Worm (Caenorhabditis elegans): ENCODE data around the gene F56C9.3.

F56C9.3 gene

ce11 chrIII:7335220-7335619, 24.1 kb downstream of the F56C9.3 start, which contains the start of gene F56C9.10:
F56C9.10 (minus strand) TSS chrIII:7335316.
- TF ChIP-seq eor-1 (tag; optimal IDR thresholded peaks at IDR 0.05): no peak
- TF ChIP-seq elt-2 (tag; optimal IDR thresholded peaks at IDR 0.05): peak; percentile 59
- TF ChIP-seq jun-1 (tag; optimal IDR thresholded peaks at IDR 0.05): peak; percentile 84
- peak; percentile 55 for TF ChIP-seq pha-4 (tag; optimal IDR thresholded peaks at IDR 0.05)
- no peak for TF ChIP-seq ceh-16 (tag; optimal IDR thresholded peaks at IDR 0.05)
- TF ChIP-seq unc-62 (GFP tag; optimal IDR thresholded peaks at IDR 0.05): peak; percentile 88
- peak; percentile 82 for TF ChIP-seq lin-15B (tag; optimal IDR thresholded peaks at IDR 0.05)
- TF ChIP-seq snpc-4 (tag; optimal IDR thresholded peaks at IDR 0.05): peak; percentile 78
- peak; percentile 58 for TF ChIP-seq hmg-11 (tag; optimal IDR thresholded peaks at IDR 0.05)
- peak; percentile 44 for TF ChIP-seq ceh-28 (tag; optimal IDR thresholded peaks at IDR 0.05)
- peak; percentile 84 for TF ChIP-seq lin-39 (tag; optimal IDR thresholded peaks at IDR 0.05)
- TF ChIP-seq fkh-2 (tag; optimal IDR thresholded peaks at IDR 0.05): no peak
- peak; percentile 33 for TF ChIP-seq tbx-2 (tag; optimal IDR thresholded peaks at IDR 0.05)
- TF ChIP-seq nhr-12 (tag; optimal IDR thresholded peaks at IDR 0.05): no peak
- TF ChIP-seq skn-1 (tag; optimal IDR thresholded peaks at IDR 0.05): peak; percentile 22
- TF ChIP-seq nhr-28 (tag; optimal IDR thresholded peaks at IDR 0.05): no peak
- TF ChIP-seq pqm-1 (tag; optimal IDR thresholded peaks at IDR 0.05): peak; percentile 1
- TF ChIP-seq ceh-9 (tag; optimal IDR thresholded peaks at IDR 0.05): no peak
- TF ChIP-seq nhr-11 (tag; optimal IDR thresholded peaks at IDR 0.05): peak; percentile 92
- no peak for TF ChIP-seq aly-2 (tag; optimal IDR thresholded peaks at IDR 0.05)
- TF ChIP-seq nhr-237 (tag; optimal IDR thresholded peaks at IDR 0.05): no peak
- TF ChIP-seq fkh-10 (GFP tag; optimal IDR thresholded peaks at IDR 0.05): no peak
- peak; percentile 38 for TF ChIP-seq R02D3.7 (tag; optimal IDR thresholded peaks at IDR 0.05)
- TF ChIP-seq ceh-82 (tag; optimal IDR thresholded peaks at IDR 0.05): no peak
- no peak for TF ChIP-seq ztf-11 (tag; optimal IDR thresholded peaks at IDR 0.05)
- peak; percentile 96 for TF ChIP-seq mdl-1 (tag; optimal IDR thresholded peaks at IDR 0.05)
- no peak for TF ChIP-seq unc-39 (tag; optimal IDR thresholded peaks at IDR 0.05)
- TF ChIP-seq ama-1 (optimal IDR thresholded peaks at IDR 0.05): peak; percentile 80
- peak; percentile 77 for TF ChIP-seq lsy-12 (tag; optimal IDR thresholded peaks at IDR 0.05)
- TF ChIP-seq egl-27 (tag; optimal IDR thresholded peaks at IDR 0.05): peak; percentile 44
- peak; percentile 72 for TF ChIP-seq nhr-25 (tag; optimal IDR thresholded peaks at IDR 0.05)
- TF ChIP-seq nhr-67 (tag; optimal IDR thresholded peaks at IDR 0.05): no peak
- TF ChIP-seq mml-1 (tag; optimal IDR thresholded peaks at IDR 0.05): no peak
- peak; percentile 81 for TF ChIP-seq nhr-23 (tag; optimal IDR thresholded peaks at IDR 0.05)
- peak; percentile 88 for TF ChIP-seq nfya-1 (tag; optimal IDR thresholded peaks at IDR 0.05; ENCODE audit: insufficient read depth)
- TF ChIP-seq ztf-4 (tag; optimal IDR thresholded peaks at IDR 0.05): peak; percentile 68
- no peak for TF ChIP-seq zag-1 (tag; optimal IDR thresholded peaks at IDR 0.05)
- peak; percentile 78 for TF ChIP-seq nhr-43 (tag; optimal IDR thresholded peaks at IDR 0.05; ENCODE audit: poor library complexity, severe bottlenecking)

ce11 chrIII:7336214-7336613, 25.1 kb downstream of the F56C9.3 start, which contains the start of gene gsp-2:
gsp-2 (plus strand) TSS chrIII:7336587.
- no peak for TF ChIP-seq eor-1 (tag; optimal IDR thresholded peaks at IDR 0.05)
- peak; percentile 80 for TF ChIP-seq lin-39 (tag; optimal IDR thresholded peaks at IDR 0.05)
- TF ChIP-seq nhr-43 (tag; optimal IDR thresholded peaks at IDR 0.05; ENCODE audit: poor library complexity, severe bottlenecking): no peak
- TF ChIP-seq fos-1 (tag; optimal IDR thresholded peaks at IDR 0.05): no peak
- TF ChIP-seq fkh-2 (tag; optimal IDR thresholded peaks at IDR 0.05): no peak
- no peak for TF ChIP-seq aly-2 (tag; optimal IDR thresholded peaks at IDR 0.05)
- peak; percentile 51 for TF ChIP-seq nhr-25 (tag; optimal IDR thresholded peaks at IDR 0.05)
- TF ChIP-seq ceh-16 (tag; optimal IDR thresholded peaks at IDR 0.05): no peak
- TF ChIP-seq ztf-11 (tag; optimal IDR thresholded peaks at IDR 0.05): no peak
- no peak for TF ChIP-seq nhr-28 (tag; optimal IDR thresholded peaks at IDR 0.05)
- peak; percentile 65 for TF ChIP-seq elt-2 (tag; optimal IDR thresholded peaks at IDR 0.05)
- TF ChIP-seq nhr-23 (tag; optimal IDR thresholded peaks at IDR 0.05): peak; percentile 88
- no peak for TF ChIP-seq unc-62 (GFP tag; optimal IDR thresholded peaks at IDR 0.05)
- TF ChIP-seq ZK546.5 (tag; optimal IDR thresholded peaks at IDR 0.05): peak; percentile 56
- TF ChIP-seq elt-3 (tag; optimal IDR thresholded peaks at IDR 0.05): no peak
- TF ChIP-seq lsy-12 (tag; optimal IDR thresholded peaks at IDR 0.05): peak; percentile 46
- TF ChIP-seq nhr-77 (tag; optimal IDR thresholded peaks at IDR 0.05): no peak
- TF ChIP-seq pha-4 (tag; optimal IDR thresholded peaks at IDR 0.05): peak; percentile 86
- TF ChIP-seq nhr-76 (tag; optimal IDR thresholded peaks at IDR 0.05): no peak
- TF ChIP-seq nfya-1 (tag; optimal IDR thresholded peaks at IDR 0.05; ENCODE audit: insufficient read depth): peak; percentile 91
- no peak for TF ChIP-seq zag-1 (tag; optimal IDR thresholded peaks at IDR 0.05)
- no peak for TF ChIP-seq ztf-4 (tag; optimal IDR thresholded peaks at IDR 0.05)
- no peak for TF ChIP-seq ceh-28 (tag; optimal IDR thresholded peaks at IDR 0.05)
- TF ChIP-seq daf-12 (tag; optimal IDR thresholded peaks at IDR 0.05): no peak
- no peak for TF ChIP-seq ceh-82 (tag; optimal IDR thresholded peaks at IDR 0.05)
- peak; percentile 62 for TF ChIP-seq snpc-4 (tag; optimal IDR thresholded peaks at IDR 0.05)
- no peak for TF ChIP-seq fkh-10 (GFP tag; optimal IDR thresholded peaks at IDR 0.05)
- TF ChIP-seq R02D3.7 (tag; optimal IDR thresholded peaks at IDR 0.05): peak; percentile 52
- no peak for TF ChIP-seq nhr-67 (tag; optimal IDR thresholded peaks at IDR 0.05)
- no peak for TF ChIP-seq unc-39 (tag; optimal IDR thresholded peaks at IDR 0.05)
- TF ChIP-seq skn-1 (tag; optimal IDR thresholded peaks at IDR 0.05): no peak
- no peak for TF ChIP-seq sea-2 (GFP tag; optimal IDR thresholded peaks at IDR 0.05)
- TF ChIP-seq mdl-1 (tag; optimal IDR thresholded peaks at IDR 0.05): no peak
- TF ChIP-seq ceh-9 (tag; optimal IDR thresholded peaks at IDR 0.05): no peak
- TF ChIP-seq nhr-237 (tag; optimal IDR thresholded peaks at IDR 0.05): no peak
- no peak for TF ChIP-seq tbx-2 (tag; optimal IDR thresholded peaks at IDR 0.05)
- peak; percentile 67 for TF ChIP-seq egl-5 (tag; optimal IDR thresholded peaks at IDR 0.05)
- TF ChIP-seq jun-1 (tag; optimal IDR thresholded peaks at IDR 0.05): peak; percentile 29
- no peak for TF ChIP-seq mml-1 (tag; optimal IDR thresholded peaks at IDR 0.05)
- TF ChIP-seq egl-27 (tag; optimal IDR thresholded peaks at IDR 0.05): no peak
- TF ChIP-seq elt-1 (tag; optimal IDR thresholded peaks at IDR 0.05): no peak
- peak; percentile 52 for TF ChIP-seq ama-1 (optimal IDR thresholded peaks at IDR 0.05)
- TF ChIP-seq nhr-11 (tag; optimal IDR thresholded peaks at IDR 0.05): no peak
- TF ChIP-seq hmg-11 (tag; optimal IDR thresholded peaks at IDR 0.05): peak; percentile 34
